Fruit fly (Drosophila melanogaster) whole organism, wandering third instar larva: Measurements from ENCODE around the gene CG7906.

Source experiments
- CG32264 ChIP-seq: fragments of 200-800 bp; sonication (Bioruptor generic); optimal IDR thresholded peaks from 2 replicates; lab custom pipeline; 2016; ENCODE audit warnings: missing biosample characterization, missing genetic modification characterization
- CG9705 ChIP-seq: fragments of 200-800 bp; sonication (Bioruptor generic); optimal IDR thresholded peaks from 2 replicates; lab custom pipeline; 2018; ENCODE audit warnings: missing biosample characterization, mild to moderate bottlenecking, missing genetic modification characterization
- CrebA ChIP-seq: fragments of 200-800 bp; sonication (Bioruptor generic); optimal IDR thresholded peaks from 2 replicates; lab custom pipeline; 2016; ENCODE audit warnings: missing biosample characterization, mild to moderate bottlenecking, missing genetic modification characterization, borderline replicate concordance
- Dfd ChIP-seq: fragments of >200 bp; optimal IDR thresholded peaks from 2 replicates; lab custom pipeline; 2017; ENCODE audit warnings: missing biosample characterization, missing genetic modification characterization
- Dif ChIP-seq: fragments of 200-275, 200-300 bp; sonication (Bioruptor generic); optimal IDR thresholded peaks from 2 replicates; lab custom pipeline; 2018; ENCODE audit warnings: missing biosample characterization, missing genetic modification characterization; ENCODE audit not compliant: partially characterized antibody
- HLH106 ChIP-seq: fragments of 200-800 bp; optimal IDR thresholded peaks from 3 replicates; lab custom pipeline; 2019; ENCODE audit warnings: missing biosample characterization, mild to moderate bottlenecking, missing genetic modification characterization, moderate library complexity
- Hnf4 ChIP-seq: fragments of 200-800 bp; sonication (Bioruptor generic); optimal IDR thresholded peaks from 2 replicates; lab custom pipeline; 2016; ENCODE audit warnings: missing biosample characterization, mild to moderate bottlenecking, missing genetic modification characterization
- Hr78 ChIP-seq: fragments of >200 bp; optimal IDR thresholded peaks from 2 replicates; lab custom pipeline; 2017; ENCODE audit warnings: missing biosample characterization, missing genetic modification characterization
- Hr83 ChIP-seq: fragments of 200-300 bp; sonication (Bioruptor generic); optimal IDR thresholded peaks from 2 replicates; lab custom pipeline; 2016; ENCODE audit warnings: missing biosample characterization, mild to moderate bottlenecking, missing genetic modification characterization, moderate library complexity; ENCODE audit not compliant: poor library complexity, severe bottlenecking
- Jra ChIP-seq: sonication (Bioruptor generic); optimal IDR thresholded peaks from 2 replicates; lab custom pipeline; 2016; ENCODE audit warnings: missing biosample characterization, missing genetic modification characterization
- Mio ChIP-seq: sonication (Bioruptor generic); optimal IDR thresholded peaks from 2 replicates; lab custom pipeline; 2016; ENCODE audit warnings: missing biosample characterization, missing genetic modification characterization
- Myc ChIP-seq: fragments of >200 bp; optimal IDR thresholded peaks from 2 replicates; lab custom pipeline; 2017
- N ChIP-seq: fragments of >200 bp; optimal IDR thresholded peaks from 2 replicates; lab custom pipeline; 2018; ENCODE audit warnings: missing biosample characterization, missing external identifiers, missing genetic modification characterization
- OdsH ChIP-seq: fragments of 200-800 bp; sonication (Bioruptor generic); optimal IDR thresholded peaks from 2 replicates; lab custom pipeline; 2016; ENCODE audit warnings: missing biosample characterization, mild to moderate bottlenecking, missing genetic modification characterization
- Rel ChIP-seq, 2 experiments: fragments of 200-800 bp; sonication (Bioruptor generic) in 1 of 2; optimal IDR thresholded peaks; 2 replicates in 1 of 2; 3 replicates in 1 of 2; lab custom pipeline; 2016 to 2019; ENCODE audit warnings: mild to moderate bottlenecking in 2 of 2, missing biosample characterization in 2 of 2, missing genetic modification characterization in 2 of 2, moderate library complexity in 1 of 2
- Sp1 ChIP-seq: fragments of 200-800 bp; sonication (Bioruptor generic); optimal IDR thresholded peaks from 3 replicates; lab custom pipeline; 2019; ENCODE audit warnings: missing biosample characterization, mild to moderate bottlenecking, missing genetic modification characterization, moderate library complexity
- Vsx2 ChIP-seq: fragments of 200-300, 225-300 bp; sonication (Bioruptor generic); optimal IDR thresholded peaks from 2 replicates; lab custom pipeline; 2018; ENCODE audit warnings: missing biosample characterization, missing genetic modification characterization; ENCODE audit not compliant: partially characterized antibody
- br ChIP-seq: fragments of 200-800 bp; sonication (Bioruptor generic); optimal IDR thresholded peaks from 2 replicates; lab custom pipeline; 2016; ENCODE audit warnings: missing biosample characterization, missing genetic modification characterization
- brk ChIP-seq: fragments of 200-800 bp; sonication (Bioruptor generic); optimal IDR thresholded peaks from 2 replicates; lab custom pipeline; 2016; ENCODE audit warnings: missing biosample characterization, mild to moderate bottlenecking, missing genetic modification characterization
- dmrt93B ChIP-seq: fragments of 200-800 bp; sonication (Bioruptor generic); optimal IDR thresholded peaks from 2 replicates; lab custom pipeline; 2018; ENCODE audit warnings: missing biosample characterization, mild to moderate bottlenecking, missing genetic modification characterization
- dsf ChIP-seq: sonication (Bioruptor generic); optimal IDR thresholded peaks from 2 replicates; lab custom pipeline; 2016; ENCODE audit warnings: missing biosample characterization, missing genetic modification characterization, borderline replicate concordance
- ey ChIP-seq: fragments of 200-800 bp; sonication (Bioruptor generic); optimal IDR thresholded peaks from 2 replicates; lab custom pipeline; 2016; ENCODE audit warnings: missing biosample characterization, missing genetic modification characterization
- foxo ChIP-seq, 2 experiments: fragments of 200-800 bp; sonication (Bioruptor generic); optimal IDR thresholded peaks; 2 replicates in 1 of 2; 3 replicates in 1 of 2; lab custom pipeline; 2016 to 2017; ENCODE audit warnings: missing biosample characterization in 2 of 2, missing genetic modification characterization in 2 of 2
- fru ChIP-seq: fragments of 200-800 bp; sonication (Bioruptor generic); optimal IDR thresholded peaks from 3 replicates; lab custom pipeline; 2016; ENCODE audit warnings: missing biosample characterization, mild to moderate bottlenecking, missing genetic modification characterization
- h ChIP-seq: fragments of 200-800 bp; sonication (Bioruptor generic); optimal IDR thresholded peaks from 3 replicates; lab custom pipeline; 2016; ENCODE audit warnings: missing biosample characterization, mild to moderate bottlenecking, missing genetic modification characterization
- jim ChIP-seq: fragments of 175-275, 200-325 bp; sonication (Bioruptor generic); optimal IDR thresholded peaks from 2 replicates; lab custom pipeline; 2016; ENCODE audit warnings: missing biosample characterization, mild to moderate bottlenecking, missing genetic modification characterization
- lola ChIP-seq: fragments of >200 bp; optimal IDR thresholded peaks from 2 replicates; lab custom pipeline; 2017; ENCODE audit warnings: missing biosample characterization, missing genetic modification characterization
- pan ChIP-seq: fragments of >200 bp; optimal IDR thresholded peaks from 2 replicates; lab custom pipeline; 2017
- psq ChIP-seq: fragments of 200-800 bp; sonication (Bioruptor generic); optimal IDR thresholded peaks from 3 replicates; lab custom pipeline; 2017; ENCODE audit warnings: missing biosample characterization, mild to moderate bottlenecking, missing genetic modification characterization, moderate library complexity
- rgr ChIP-seq: fragments of 200-800 bp; sonication (Bioruptor generic); optimal IDR thresholded peaks from 3 replicates; lab custom pipeline; 2016; ENCODE audit warnings: missing biosample characterization, mild to moderate bottlenecking, missing genetic modification characterization
- sage ChIP-seq: fragments of 200-800 bp; sonication (Bioruptor generic); optimal IDR thresholded peaks from 2 replicates; lab custom pipeline; 2016; ENCODE audit warnings: missing biosample characterization, mild to moderate bottlenecking, missing genetic modification characterization
- sv ChIP-seq: fragments of 200-800 bp; sonication (Bioruptor generic); optimal IDR thresholded peaks from 3 replicates; lab custom pipeline; 2016; ENCODE audit warnings: missing biosample characterization, missing genetic modification characterization
- tai ChIP-seq: sonication (Bioruptor generic); optimal IDR thresholded peaks from 2 replicates; lab custom pipeline; 2016; ENCODE audit warnings: missing biosample characterization, missing genetic modification characterization
- usp ChIP-seq: fragments of >200 bp; optimal IDR thresholded peaks from 2 replicates; lab custom pipeline; 2017; ENCODE audit warnings: missing biosample characterization, missing genetic modification characterization
- woc ChIP-seq: sonication (Bioruptor generic); optimal IDR thresholded peaks from 2 replicates; lab custom pipeline; 2016; ENCODE audit warnings: missing biosample characterization, mild to moderate bottlenecking, missing genetic modification characterization

Gene CG7906

dm6 chr3L:14236335-14236734 is at the start of gene CG7906:
Gene CG7906 (plus strand): TSS chr3L:14236635.
- TF ChIP-seq Dif (GFP tag; lab: Kevin White, UChicago): no peak
- no peak for TF ChIP-seq lola
- no peak for TF ChIP-seq fru
- TF ChIP-seq Dfd (GFP tag; lab: Kevin White, UChicago): no peak
- no peak for TF ChIP-seq CG32264 (GFP tag; lab: Kevin White, UChicago)
- TF ChIP-seq woc (GFP tag; lab: Kevin White, UChicago): no peak

dm6 chr3L:14189431-14189830 is 47.0 kb upstream of the CG7906 start, which contains the start of gene nan:
Gene nan (minus strand): TSS chr3L:14189648.
- no peak for TF ChIP-seq Hr78 (GFP tag; lab: Kevin White, UChicago)
- no peak for TF ChIP-seq Vsx2 (GFP tag; lab: Kevin White, UChicago)
- no peak for TF ChIP-seq Dfd (GFP tag; lab: Kevin White, UChicago)
- no peak for TF ChIP-seq lola

DNA sequence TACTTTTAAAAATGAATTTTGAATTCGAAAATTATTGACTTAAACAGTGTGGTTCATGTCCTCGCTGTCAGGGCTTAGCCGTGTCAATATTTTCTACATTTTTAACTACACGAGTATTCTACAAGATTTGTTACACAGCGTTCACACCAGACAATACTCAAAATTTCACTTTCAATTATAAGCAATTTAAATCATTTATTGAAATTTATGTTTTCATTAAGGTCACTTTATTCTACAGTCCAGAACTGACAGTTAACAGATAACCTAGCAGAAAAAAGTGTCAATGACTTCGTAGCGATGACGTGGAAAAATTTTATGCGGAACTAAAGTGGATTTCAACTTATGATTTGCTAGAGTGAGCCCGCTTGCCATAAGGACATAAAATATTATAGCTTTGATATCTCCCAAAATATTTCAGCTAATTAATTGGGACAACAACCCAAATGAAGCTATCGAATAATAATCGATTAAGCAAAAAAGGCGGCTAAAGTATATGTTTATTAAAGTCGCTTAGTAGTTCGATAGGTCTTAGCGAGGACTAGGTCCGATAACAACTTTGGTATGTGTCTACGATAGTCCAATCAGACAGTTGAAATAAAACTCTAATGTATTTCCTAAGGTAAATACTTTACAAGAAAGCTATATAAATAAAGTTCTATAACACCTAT is 46.3 kb upstream of the CG7906 start:
- TF ChIP-seq Hr78 (GFP tag; lab: Kevin White, UChicago): no peak
- TF ChIP-seq br (GFP tag; lab: Kevin White, UChicago): no peak
- TF ChIP-seq sv: no peak
- TF ChIP-seq dmrt93B (GFP tag; lab: Kevin White, UChicago): no peak
- no peak for TF ChIP-seq brk (GFP tag; lab: Kevin White, UChicago)
- TF ChIP-seq N (GFP tag; lab: Kevin White, UChicago): no peak
- TF ChIP-seq h (GFP tag; lab: Kevin White, UChicago): no peak
- peak; percentile 8 for TF ChIP-seq fru
- no peak for TF ChIP-seq Mio (GFP tag; lab: Kevin White, UChicago)
- TF ChIP-seq rgr: no peak
- peak; percentile 99 for TF ChIP-seq Vsx2 (GFP tag; lab: Kevin White, UChicago)
- peak; percentile 1 for TF ChIP-seq Hnf4 (GFP tag; lab: Kevin White, UChicago)
- TF ChIP-seq OdsH (GFP tag; lab: Kevin White, UChicago): no peak
- no peak for TF ChIP-seq ey (GFP tag; lab: Kevin White, UChicago)
- TF ChIP-seq pan: no peak
- TF ChIP-seq psq: no peak
- no peak for TF ChIP-seq jim (GFP tag; lab: Kevin White, UChicago)
- TF ChIP-seq Sp1: no peak
- TF ChIP-seq lola: no peak
- TF ChIP-seq HLH106 (tag; lab: Kevin White, UChicago): peak; percentile 64
- no peak for TF ChIP-seq Hr83
- no peak for TF ChIP-seq Rel (GFP tag; optimal IDR thresholded peaks at IDR 0.05; lab: Kevin White, UChicago)
- TF ChIP-seq Rel (tag; optimal IDR thresholded peaks at IDR 0.05; lab: Kevin White, UChicago): no peak
- TF ChIP-seq Jra (GFP tag; lab: Kevin White, UChicago): no peak
- TF ChIP-seq CrebA (GFP tag; lab: Kevin White, UChicago): no peak
- no peak for TF ChIP-seq foxo (GFP tag; optimal IDR thresholded peaks at IDR 0.05; lab: Kevin White, UChicago)
- no peak for TF ChIP-seq dsf (GFP tag; lab: Kevin White, UChicago)
- TF ChIP-seq woc (GFP tag; lab: Kevin White, UChicago): no peak
- no peak for TF ChIP-seq usp (GFP tag; lab: Kevin White, UChicago)

DNA sequence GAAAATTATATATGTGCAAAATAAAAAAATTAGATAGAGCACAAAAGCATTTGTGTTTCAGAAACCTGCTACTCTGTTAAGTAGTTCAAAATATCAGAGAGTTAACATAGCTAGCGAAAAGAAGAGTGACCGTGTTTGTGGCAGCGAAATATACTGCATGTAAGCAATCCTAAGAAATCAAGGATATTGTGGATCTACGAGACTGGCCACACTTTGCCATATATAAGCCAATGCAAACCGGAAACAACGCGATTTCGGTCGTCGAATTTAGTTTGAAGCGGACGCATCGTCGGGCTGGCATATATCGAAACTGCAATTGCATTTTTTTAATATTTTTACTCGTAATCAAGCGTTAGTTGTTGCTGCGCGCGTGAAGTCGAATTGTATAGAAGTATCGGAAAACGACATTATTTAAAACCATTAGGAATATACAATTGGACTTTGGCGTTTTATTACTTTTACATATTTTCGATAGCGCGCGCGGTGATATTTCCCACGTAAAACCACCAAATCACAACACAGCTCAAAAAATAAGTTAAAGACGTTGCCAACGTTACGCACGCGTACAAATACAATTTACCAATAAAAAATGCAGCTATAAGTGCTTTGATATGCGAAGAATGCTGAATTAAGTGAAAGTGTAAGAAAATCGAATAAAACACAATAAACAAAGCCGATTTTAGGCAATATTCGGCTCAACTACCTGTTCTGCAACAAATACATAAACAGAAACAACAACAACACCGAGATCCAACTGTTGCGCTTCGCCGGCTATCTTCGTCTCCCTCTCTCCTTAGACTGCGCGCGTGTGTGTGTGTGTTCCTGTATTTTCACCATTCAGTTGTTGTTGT is 45.6 kb upstream of the CG7906 start, which contains the start of gene nuf:
Gene nuf (plus strand): TSS at position 246 of the 851 bp plus-strand sequence.
- TF ChIP-seq Dif (GFP tag; lab: Kevin White, UChicago) (peak; percentile 39), brk (GFP tag; lab: Kevin White, UChicago) (no peak), dsf (GFP tag; lab: Kevin White, UChicago) (no peak), Sp1 (peak; percentile 45), Myc (lab: Kevin White, UChicago) (no peak), CG32264 (GFP tag; lab: Kevin White, UChicago) (no peak), OdsH (GFP tag; lab: Kevin White, UChicago) (no peak), usp (GFP tag; lab: Kevin White, UChicago) (no peak), Hnf4 (GFP tag; lab: Kevin White, UChicago) (peak; percentile 34), psq (no peak), Hr78 (GFP tag; lab: Kevin White, UChicago) (no peak), br (GFP tag; lab: Kevin White, UChicago) (peak; percentile 41), h (GFP tag; lab: Kevin White, UChicago) (peak; percentile 41), Vsx2 (GFP tag; lab: Kevin White, UChicago) (peak; percentile 63), Rel (GFP tag; optimal IDR thresholded peaks at IDR 0.05; lab: Kevin White, UChicago) (no peak), Rel (tag; optimal IDR thresholded peaks at IDR 0.05; lab: Kevin White, UChicago) (peak; percentile 39), rgr (peak; percentile 42), ey (GFP tag; lab: Kevin White, UChicago) (no peak), fru (peak; percentile 16), Hr83 (peak; percentile 53), pan (no peak), tai (GFP tag; lab: Kevin White, UChicago) (no peak), CG9705 (peak; percentile 34), sage (no peak), foxo (GFP tag; optimal IDR thresholded peaks at IDR 0.05; lab: Kevin White, UChicago) (peak in 1 of 2 experiments; percentile 26), jim (GFP tag; lab: Kevin White, UChicago) (no peak), sv (no peak), dmrt93B (GFP tag; lab: Kevin White, UChicago) (peak; percentile 21), HLH106 (tag; lab: Kevin White, UChicago) (peak; percentile 29)
